Worm (Caenorhabditis elegans) whole organism, late embryonic: Measurements from ENCODE around the gene rack-1.

Experiments
- C08G9.2 ChIP-seq: sonication (generic microtip); optimal IDR thresholded peaks from 2 replicates; lab custom pipeline; 2016; ENCODE audit warnings: mild to moderate bottlenecking, missing genetic modification characterization, moderate library complexity, missing compliant biosample characterization
- F13H6.1 ChIP-seq: sonication (generic microtip); optimal IDR thresholded peaks from 2 replicates; lab custom pipeline; 2016; ENCODE audit warnings: missing genetic modification characterization, missing compliant biosample characterization
- ahr-1 ChIP-seq: sonication (generic microtip); optimal IDR thresholded peaks from 2 replicates; lab custom pipeline; 2016; ENCODE audit warnings: missing genetic modification characterization, missing compliant biosample characterization
- ceh-18 ChIP-seq: sonication (generic microtip); optimal IDR thresholded peaks from 2 replicates; lab custom pipeline; 2016; ENCODE audit warnings: missing genetic modification characterization, missing compliant biosample characterization
- elt-2 ChIP-seq: sonication (generic microtip); optimal IDR thresholded peaks from 2 replicates; lab custom pipeline; 2016; ENCODE audit warnings: missing genetic modification reagents, missing genetic modification characterization, missing compliant biosample characterization
- fkh-10 ChIP-seq: fragments of 150-350 bp; optimal IDR thresholded peaks from 2 replicates; lab custom pipeline; 2014; ENCODE audit warnings: missing biosample characterization, missing genetic modification reagents, missing genetic modification characterization
- sox-4 ChIP-seq: sonication (generic microtip); optimal IDR thresholded peaks from 2 replicates; lab custom pipeline; 2017; ENCODE audit warnings: mild to moderate bottlenecking, missing genetic modification characterization, inconsistent platforms, missing compliant biosample characterization
- tbx-2 ChIP-seq: sonication (generic microtip); optimal IDR thresholded peaks from 2 replicates; lab custom pipeline; 2016; ENCODE audit warnings: missing genetic modification characterization, missing compliant biosample characterization

DNA sequence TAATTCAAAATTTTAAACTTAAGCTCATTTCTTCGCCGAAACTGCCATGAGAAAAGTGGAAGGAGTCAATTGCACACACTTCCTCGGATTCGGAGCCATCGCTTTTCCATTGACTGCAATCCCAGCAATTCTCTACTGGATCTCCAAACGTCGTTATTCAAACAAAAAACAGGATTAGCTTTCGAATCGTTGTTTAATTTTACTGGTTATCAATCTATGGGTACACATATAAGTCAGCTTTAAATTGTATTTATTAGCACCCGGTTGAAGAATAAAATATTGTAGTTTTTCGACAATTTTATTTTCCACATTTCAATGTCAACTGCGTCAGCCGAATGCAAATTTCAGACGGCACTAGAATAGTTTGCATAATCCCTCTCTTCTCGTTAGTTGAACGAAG is 46.5 kb upstream of the rack-1 start, which contains the start of gene glt-3:
- TF ChIP-seq elt-2 (tag; lab: Kevin White, UChicago) = no peak
- TF ChIP-seq F13H6.1 (tag; lab: Kevin White, UChicago) = no peak
- TF ChIP-seq ahr-1 (tag; lab: Kevin White, UChicago) = no peak
- no peak for TF ChIP-seq C08G9.2 (tag; lab: Kevin White, UChicago)
- TF ChIP-seq tbx-2 (tag; lab: Kevin White, UChicago) = no peak
- TF ChIP-seq sox-4 (tag; lab: Kevin White, UChicago) = no peak
- TF ChIP-seq fkh-10 (GFP tag; lab: Kevin White, UChicago) = no peak
- TF ChIP-seq ceh-18 (tag; lab: Kevin White, UChicago) = no peak
